Worm (Caenorhabditis elegans) whole organism, late embryonic: ENCODE results near the gene R12B2.3.

Experiments
- C38D4.7 ChIP-seq: fragments of 200-800 bp; sonication (Bioruptor generic); optimal IDR thresholded peaks from 2 replicates; lab custom pipeline; 2018; ENCODE audit warnings: mild to moderate bottlenecking, missing genetic modification characterization, moderate library complexity, missing compliant biosample characterization
- F13H6.1 ChIP-seq: sonication (generic microtip); optimal IDR thresholded peaks from 2 replicates; lab custom pipeline; 2016; ENCODE audit warnings: missing genetic modification characterization, missing compliant biosample characterization
- T23F11.4 ChIP-seq: fragments of 200-800 bp; sonication (Bioruptor generic); optimal IDR thresholded peaks from 2 replicates; lab custom pipeline; 2018; ENCODE audit warnings: mild to moderate bottlenecking, missing genetic modification characterization, missing compliant biosample characterization
- ceh-14 ChIP-seq: sonication (generic microtip); optimal IDR thresholded peaks from 2 replicates; lab custom pipeline; 2016; ENCODE audit warnings: missing genotype, missing genetic modification characterization, missing compliant biosample characterization
- elt-2 ChIP-seq: sonication (generic microtip); optimal IDR thresholded peaks from 2 replicates; lab custom pipeline; 2016; ENCODE audit warnings: missing genetic modification reagents, missing genetic modification characterization, missing compliant biosample characterization
- fkh-10 ChIP-seq: fragments of 150-350 bp; optimal IDR thresholded peaks from 2 replicates; lab custom pipeline; 2014; ENCODE audit warnings: missing biosample characterization, missing genetic modification reagents, missing genetic modification characterization
- pat-9 ChIP-seq: fragments of 200-800 bp; sonication (Bioruptor generic); optimal IDR thresholded peaks from 2 replicates; lab custom pipeline; 2018; ENCODE audit warnings: mild to moderate bottlenecking, missing genetic modification characterization, moderate library complexity, missing compliant biosample characterization
- tbx-2 ChIP-seq: sonication (generic microtip); optimal IDR thresholded peaks from 2 replicates; lab custom pipeline; 2016; ENCODE audit warnings: missing genetic modification characterization, missing compliant biosample characterization
- unc-55 ChIP-seq: sonication (generic microtip); optimal IDR thresholded peaks from 2 replicates; lab custom pipeline; 2017; ENCODE audit warnings: missing biosample characterization, missing genetic modification reagents, missing genetic modification characterization
- unc-86 ChIP-seq: sonication (generic microtip); optimal IDR thresholded peaks from 2 replicates; lab custom pipeline; 2016; ENCODE audit warnings: missing genetic modification characterization, missing compliant biosample characterization

- no peak for TF ChIP-seq unc-55 (GFP tag; lab: Kevin White, UChicago)
- TF ChIP-seq T23F11.4 (GFP tag; lab: Kevin White, UChicago) = no peak
- TF ChIP-seq pat-9 = no peak
- TF ChIP-seq fkh-10 (GFP tag; lab: Kevin White, UChicago) = no peak
- no peak for TF ChIP-seq unc-86
- no peak for TF ChIP-seq F13H6.1 (tag; lab: Kevin White, UChicago)
- no peak for TF ChIP-seq elt-2 (tag; lab: Kevin White, UChicago)
- no peak for TF ChIP-seq C38D4.7 (GFP tag; lab: Kevin White, UChicago)
- TF ChIP-seq ceh-14 (tag; lab: Kevin White, UChicago) = no peak
- TF ChIP-seq tbx-2 (tag; lab: Kevin White, UChicago) = no peak
Measured at ce11 chrIII:5846412-5846811, 41.0 kb downstream of the R12B2.3 start.
